Worm (Caenorhabditis elegans) whole organism, late embryonic: ENCODE data around the gene Y69A2AR.18.

Source experiments
- C38D4.7 ChIP-seq: fragments of 200-800 bp; sonication (Bioruptor generic); optimal IDR thresholded peaks from 2 replicates; lab custom pipeline; 2018; ENCODE audit warnings: mild to moderate bottlenecking, missing genetic modification characterization, moderate library complexity, missing compliant biosample characterization
- ceh-22 ChIP-seq: sonication (generic microtip); optimal IDR thresholded peaks from 2 replicates; lab custom pipeline; 2017; ENCODE audit warnings: missing biosample characterization, missing genetic modification characterization
- ceh-24 ChIP-seq: sonication (generic microtip); optimal IDR thresholded peaks from 2 replicates; lab custom pipeline; 2016; ENCODE audit warnings: mild to moderate bottlenecking, missing genetic modification characterization, missing compliant biosample characterization
- ceh-30 ChIP-seq: fragments of 150-350 bp; optimal IDR thresholded peaks from 2 replicates; lab custom pipeline; 2014; ENCODE audit warnings: missing biosample characterization, missing genetic modification characterization
- ceh-31 ChIP-seq: sonication (generic microtip); optimal IDR thresholded peaks from 2 replicates; lab custom pipeline; 2016; ENCODE audit warnings: missing genetic modification characterization, missing compliant biosample characterization
- ceh-45 ChIP-seq: fragments of 200-800 bp; sonication (Bioruptor generic); IDR thresholded peaks from 2 replicates; pipeline ENCODE4 v1.3.6; 2022; ENCODE audit warnings: missing genetic modification reagents, missing genetic modification characterization, missing compliant biosample characterization
- ceh-48 ChIP-seq: sonication (generic microtip); optimal IDR thresholded peaks from 2 replicates; lab custom pipeline; 2016; ENCODE audit warnings: missing genetic modification characterization, inconsistent platforms, missing compliant biosample characterization
- ceh-6 ChIP-seq: fragments of 200-800 bp; sonication (Bioruptor generic); optimal IDR thresholded peaks from 2 replicates; lab custom pipeline; 2018; ENCODE audit warnings: mild to moderate bottlenecking, missing genetic modification characterization, missing compliant biosample characterization
- che-1 ChIP-seq: sonication (generic microtip); optimal IDR thresholded peaks from 2 replicates; lab custom pipeline; 2016; ENCODE audit warnings: mild to moderate bottlenecking, missing genetic modification characterization, missing compliant biosample characterization
- dmd-4 ChIP-seq: sonication (generic microtip); optimal IDR thresholded peaks from 2 replicates; lab custom pipeline; 2016; ENCODE audit warnings: borderline replicate concordance, missing genetic modification characterization, missing compliant biosample characterization
- elt-2 ChIP-seq: sonication (generic microtip); optimal IDR thresholded peaks from 2 replicates; lab custom pipeline; 2016; ENCODE audit warnings: missing genetic modification reagents, missing genetic modification characterization, missing compliant biosample characterization
- elt-4 ChIP-seq: sonication (generic microtip); optimal IDR thresholded peaks from 2 replicates; lab custom pipeline; 2016; ENCODE audit warnings: missing genetic modification characterization, missing compliant biosample characterization
- ets-4 ChIP-seq: sonication (generic microtip); optimal IDR thresholded peaks from 2 replicates; lab custom pipeline; 2016; ENCODE audit warnings: missing genetic modification characterization, missing compliant biosample characterization
- fax-1 ChIP-seq: sonication (generic microtip); optimal IDR thresholded peaks from 2 replicates; lab custom pipeline; 2016; ENCODE audit warnings: missing genotype, missing genetic modification characterization, missing compliant biosample characterization
- fkh-10 ChIP-seq: fragments of 150-350 bp; optimal IDR thresholded peaks from 2 replicates; lab custom pipeline; 2014; ENCODE audit warnings: missing biosample characterization, missing genetic modification reagents, missing genetic modification characterization
- hlh-13 ChIP-seq: fragments of 200-800 bp; sonication (Bioruptor generic); optimal IDR thresholded peaks from 2 replicates; lab custom pipeline; 2018; ENCODE audit warnings: mild to moderate bottlenecking, missing genetic modification characterization, missing compliant biosample characterization
- hlh-6 ChIP-seq: sonication (generic microtip); optimal IDR thresholded peaks from 2 replicates; lab custom pipeline; 2016; ENCODE audit warnings: missing genotype, missing genetic modification characterization, missing compliant biosample characterization
- lim-6 ChIP-seq: sonication (generic microtip); optimal IDR thresholded peaks from 2 replicates; lab custom pipeline; 2016; ENCODE audit warnings: missing genetic modification characterization, missing compliant biosample characterization
- madf-2 ChIP-seq: sonication (generic microtip); optimal IDR thresholded peaks from 2 replicates; lab custom pipeline; 2017; ENCODE audit warnings: missing genetic modification characterization, missing compliant biosample characterization
- mec-3 ChIP-seq: sonication (generic microtip); optimal IDR thresholded peaks from 2 replicates; lab custom pipeline; 2016; ENCODE audit warnings: borderline replicate concordance, missing genetic modification characterization, missing compliant biosample characterization
- nhr-11 ChIP-seq: fragments of 150-350 bp; optimal IDR thresholded peaks from 2 replicates; lab custom pipeline; 2014; ENCODE audit warnings: missing biosample characterization, missing genetic modification characterization
- odd-2 ChIP-seq: sonication (generic microtip); optimal IDR thresholded peaks from 2 replicates; lab custom pipeline; 2017; ENCODE audit warnings: antibody characterized with exemption, mild to moderate bottlenecking, missing genetic modification characterization, missing compliant biosample characterization
- pag-3 ChIP-seq: sonication (generic microtip); optimal IDR thresholded peaks from 2 replicates; lab custom pipeline; 2016; ENCODE audit warnings: missing compliant biosample characterization, missing genetic modification characterization, borderline replicate concordance
- pha-2 ChIP-seq: sonication (generic microtip); optimal IDR thresholded peaks from 2 replicates; lab custom pipeline; 2017; ENCODE audit warnings: mild to moderate bottlenecking, missing genetic modification characterization, missing compliant biosample characterization
- pha-4 ChIP-seq: fragments of 150-350 bp; optimal IDR thresholded peaks from 2 replicates; lab custom pipeline; 2018; ENCODE audit warnings: missing biosample characterization, missing genetic modification reagents, missing genetic modification characterization
- pqm-1 ChIP-seq: sonication (generic microtip); optimal IDR thresholded peaks from 2 replicates; lab custom pipeline; 2016; ENCODE audit warnings: missing genetic modification characterization, missing compliant biosample characterization
- ref-2 ChIP-seq: sonication (generic microtip); optimal IDR thresholded peaks from 2 replicates; lab custom pipeline; 2016; ENCODE audit warnings: missing genetic modification characterization, missing compliant biosample characterization
- sdc-2 ChIP-seq: sonication (generic microtip); optimal IDR thresholded peaks from 2 replicates; lab custom pipeline; 2016; ENCODE audit warnings: missing genotype, missing genetic modification characterization, missing compliant biosample characterization
- syd-9 ChIP-seq: sonication (generic microtip); optimal IDR thresholded peaks from 2 replicates; lab custom pipeline; 2016; ENCODE audit warnings: mild to moderate bottlenecking, missing genetic modification characterization, moderate library complexity, missing compliant biosample characterization
- tbx-7 ChIP-seq: sonication (generic microtip); optimal IDR thresholded peaks from 2 replicates; lab custom pipeline; 2016; ENCODE audit warnings: missing genotype, missing genetic modification characterization, missing compliant biosample characterization
- ttx-3 ChIP-seq: sonication (generic microtip); optimal IDR thresholded peaks from 2 replicates; lab custom pipeline; 2016; ENCODE audit warnings: missing genetic modification reagents, missing genetic modification characterization, missing compliant biosample characterization
- unc-3 ChIP-seq, 2 experiments: fragments of 200-800 bp in 1 of 2; sonication (Bioruptor generic) in 1 of 2; sonication (generic microtip) in 1 of 2; conservative IDR thresholded peaks in 1 of 2; optimal IDR thresholded peaks in 1 of 2; 2 replicates each; pipeline versions ENCODE4 v1.3.6 to Lab custom; 2016 to 2022; ENCODE audit warnings: missing compliant biosample characterization in 2 of 2, missing genetic modification characterization in 2 of 2, missing genetic modification reagents in 1 of 2
- unc-42 ChIP-seq: sonication (generic microtip); optimal IDR thresholded peaks from 2 replicates; lab custom pipeline; 2016; ENCODE audit warnings: missing genotype, missing genetic modification characterization, missing compliant biosample characterization
- zip-5 ChIP-seq: sonication (generic microtip); optimal IDR thresholded peaks from 2 replicates; lab custom pipeline; 2016; ENCODE audit warnings: missing genetic modification characterization, missing compliant biosample characterization
- ztf-16 ChIP-seq: sonication (generic microtip); optimal IDR thresholded peaks from 2 replicates; lab custom pipeline; 2017; ENCODE audit warnings: missing genetic modification characterization, missing compliant biosample characterization

Y69A2AR.18 gene

ce11 chrIV:2463311-2463710 is 32.2 kb upstream of the Y69A2AR.18 start, which contains the start of gene cdh-10:
TSS of gene cdh-10 (minus strand) at chrIV:2463369.
- TF ChIP-seq hlh-13 (no peak), C38D4.7 (GFP tag; lab: Kevin White, UChicago) (no peak)

DNA sequence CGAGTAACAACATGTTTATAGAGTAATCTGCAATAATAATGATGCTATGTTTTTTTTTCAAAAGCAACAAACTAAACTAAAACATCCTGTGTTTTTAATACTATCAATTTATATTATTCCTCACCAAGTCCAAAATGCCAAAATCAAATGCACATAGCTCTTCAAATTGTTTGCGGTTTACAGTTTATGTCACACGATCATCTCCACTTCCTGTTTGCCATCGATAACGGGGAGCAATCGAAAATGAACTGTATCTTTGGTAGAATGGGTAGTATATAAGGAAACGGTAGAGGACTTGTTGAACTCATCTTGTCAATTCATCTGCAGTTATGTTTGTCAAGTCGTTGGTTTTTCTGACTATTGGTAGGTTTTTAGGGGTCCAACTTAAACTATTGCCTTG is 31.4 kb upstream of the Y69A2AR.18 start, which contains the start of gene ilys-3:
TSS of gene ilys-3 (plus strand) at position 301 of the 400 bp plus-strand sequence.
- TF ChIP-seq che-1 (tag; lab: Kevin White, UChicago) (no peak), ceh-31 (tag; lab: Kevin White, UChicago) (no peak)
- TF ChIP-seq, all 69 proteins: peak for 0

DNA sequence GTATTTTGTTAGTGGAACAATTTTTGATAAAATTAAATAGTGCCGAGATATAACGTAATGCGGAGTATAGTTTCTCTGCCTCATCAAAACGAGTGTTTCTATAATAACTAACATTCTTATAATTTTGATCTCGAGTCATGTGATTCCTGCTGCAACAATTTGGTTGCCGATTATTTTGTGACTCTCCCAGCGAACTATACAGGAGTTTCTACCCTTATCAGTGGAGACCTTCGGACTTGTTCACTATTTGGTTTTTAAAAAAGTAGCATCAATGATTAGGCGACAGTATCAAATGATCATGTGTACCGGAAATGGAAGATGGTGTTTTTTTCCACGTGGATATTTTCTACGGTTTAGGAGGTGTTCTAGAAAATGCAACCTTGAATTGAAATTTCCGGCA is 29.3 kb upstream of the Y69A2AR.18 start:
- TF ChIP-seq lim-6 (tag; lab: Kevin White, UChicago) (no peak), unc-3 (GFP tag; conservative IDR thresholded peaks at IDR 0.05; lab: Robert Waterston, UW) (no peak), unc-3 (tag; optimal IDR thresholded peaks at IDR 0.05; lab: Kevin White, UChicago) (no peak), ceh-31 (tag; lab: Kevin White, UChicago) (no peak), odd-2 (tag; lab: Kevin White, UChicago) (no peak)

ce11 chrIV:2467378-2467777 is 28.2 kb upstream of the Y69A2AR.18 start, which contains the start of gene ilys-2:
TSS of gene ilys-2 (plus strand) at chrIV:2467678.
- TF ChIP-seq fkh-10: no peak
- TF ChIP-seq odd-2 (tag; lab: Kevin White, UChicago): no peak
- TF ChIP-seq syd-9 (tag; lab: Kevin White, UChicago): no peak
- no peak for TF ChIP-seq pha-2 (tag; lab: Kevin White, UChicago)
- TF ChIP-seq ceh-6 (GFP tag; lab: Kevin White, UChicago): no peak
- TF ChIP-seq sdc-2: no peak
- no peak for TF ChIP-seq dmd-4 (tag; lab: Kevin White, UChicago)

DNA sequence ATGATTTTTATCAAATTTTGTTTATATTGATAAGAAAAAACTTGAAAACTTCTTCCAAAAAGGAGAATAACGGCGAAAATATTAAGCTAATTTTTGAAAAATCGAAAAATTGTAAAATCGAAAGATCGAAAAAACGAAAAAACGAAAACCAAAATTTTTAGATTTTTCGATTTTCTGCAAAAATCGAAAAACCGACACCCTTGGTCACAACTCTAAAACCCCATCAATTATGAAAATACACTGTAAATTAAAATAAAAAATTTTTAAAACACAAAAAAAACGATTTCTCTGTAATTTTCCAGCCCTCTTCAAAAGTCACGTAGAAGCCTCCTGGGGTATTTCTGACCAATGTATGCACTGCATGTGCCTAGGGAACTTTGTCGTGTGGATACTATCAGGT is 25.4 kb upstream of the Y69A2AR.18 start, which contains the start of gene ilys-1:
TSS of gene ilys-1 (plus strand) at position 301 of the 400 bp plus-strand sequence.
- TF ChIP-seq ets-4 (tag; lab: Kevin White, UChicago) (no peak), hlh-6 (tag; lab: Kevin White, UChicago) (no peak), unc-42 (tag; lab: Kevin White, UChicago) (no peak), pqm-1 (tag; lab: Kevin White, UChicago) (no peak), ttx-3 (tag; lab: Kevin White, UChicago) (no peak), tbx-7 (tag; lab: Kevin White, UChicago) (no peak), syd-9 (tag; lab: Kevin White, UChicago) (no peak), elt-4 (no peak), ceh-24 (tag; lab: Kevin White, UChicago) (no peak), ceh-31 (tag; lab: Kevin White, UChicago) (no peak), pha-4 (tag; lab: Kevin White, UChicago) (no peak), elt-2 (tag; lab: Kevin White, UChicago) (no peak), fax-1 (tag; lab: Kevin White, UChicago) (no peak), zip-5 (tag; lab: Kevin White, UChicago) (no peak), pha-2 (tag; lab: Kevin White, UChicago) (no peak), nhr-11 (tag; lab: Kevin White, UChicago) (no peak), mec-3 (no peak)

DNA sequence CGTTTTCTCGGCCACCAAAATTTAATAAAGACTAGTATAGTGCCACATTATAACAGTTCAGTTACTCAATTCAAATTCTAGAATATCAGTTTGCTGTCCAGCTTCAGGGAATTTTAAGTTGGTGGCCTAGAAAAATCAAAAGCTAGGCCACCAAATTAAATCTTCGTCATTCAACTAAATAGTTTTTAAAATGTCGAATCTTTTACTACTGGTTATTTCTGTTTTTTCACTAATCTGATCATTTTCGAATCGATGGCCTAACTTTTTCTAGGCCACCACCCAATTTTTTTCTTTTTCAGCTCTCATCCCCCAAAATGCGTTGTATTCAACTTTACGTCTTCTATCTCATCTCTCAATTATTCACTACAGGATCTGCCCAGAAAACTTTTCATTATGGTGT is 19.1 kb upstream of the Y69A2AR.18 start, which contains the start of gene grd-16:
TSS of gene grd-16 (plus strand) at position 301 of the 400 bp plus-strand sequence.
- no peak for TF ChIP-seq ceh-45 (GFP tag; lab: Robert Waterston, UW)
- TF ChIP-seq fax-1 (tag; lab: Kevin White, UChicago): no peak
- no peak for TF ChIP-seq ceh-30 (tag; lab: Kevin White, UChicago)
- TF ChIP-seq ztf-16: no peak
- no peak for TF ChIP-seq pag-3 (tag; lab: Kevin White, UChicago)
- TF ChIP-seq mec-3: no peak
- no peak for TF ChIP-seq odd-2 (tag; lab: Kevin White, UChicago)
- TF ChIP-seq madf-2 (tag; lab: Kevin White, UChicago): no peak
- no peak for TF ChIP-seq ceh-22
- TF ChIP-seq ref-2 (tag; lab: Kevin White, UChicago): no peak
- TF ChIP-seq ceh-48 (tag; lab: Kevin White, UChicago): no peak
- TF ChIP-seq, all 69 proteins: peak for 0
